Worm (Caenorhabditis elegans) whole organism, mixed stage, embryonic: Measurements from ENCODE around the gene fbxa-213.
"Not testable (repeated sequence)": the region's sequence is repeated elsewhere in the genome, so short reads cannot be mapped to it uniquely, and the experiment has no call there.

Experiments
- M03D4.4 ChIP-seq: sonication (generic microtip); optimal IDR thresholded peaks from 2 replicates; lab custom pipeline; 2017; ENCODE audit warnings: mild to moderate bottlenecking, missing genetic modification characterization, missing compliant biosample characterization
- bed-3 ChIP-seq: fragments of 200-800 bp; sonication (Bioruptor generic); optimal IDR thresholded peaks from 3 replicates; lab custom pipeline; 2018; ENCODE audit warnings: mild to moderate bottlenecking, missing genetic modification characterization, moderate library complexity, missing compliant biosample characterization
- blmp-1 ChIP-seq: fragments of 150-350 bp; optimal IDR thresholded peaks from 2 replicates; lab custom pipeline; 2014; ENCODE audit warnings: missing biosample characterization, missing genetic modification characterization
- ceh-43 ChIP-seq: fragments of 200-800 bp; sonication (Bioruptor generic); optimal IDR thresholded peaks from 2 replicates; lab custom pipeline; 2018; ENCODE audit warnings: mild to moderate bottlenecking, missing genetic modification characterization, moderate library complexity, missing compliant biosample characterization
- ceh-83 ChIP-seq: fragments of 200-800 bp; sonication (Bioruptor generic); optimal IDR thresholded peaks from 2 replicates; lab custom pipeline; 2018; ENCODE audit warnings: mild to moderate bottlenecking, missing genetic modification characterization, missing compliant biosample characterization
- drap-1 ChIP-seq: fragments of 200-800 bp; sonication (Bioruptor generic); optimal IDR thresholded peaks from 3 replicates; lab custom pipeline; 2018; ENCODE audit warnings: mild to moderate bottlenecking, missing genetic modification characterization, missing compliant biosample characterization
- elt-1 ChIP-seq: sonication (generic microtip); optimal IDR thresholded peaks from 2 replicates; lab custom pipeline; 2017; ENCODE audit warnings: missing genetic modification characterization, mild to moderate bottlenecking, missing compliant biosample characterization, antibody characterized with exemption, moderate library complexity, borderline replicate concordance; ENCODE audit not compliant: insufficient read depth
- elt-3 ChIP-seq: fragments of 150-350 bp; optimal IDR thresholded peaks from 2 replicates; lab custom pipeline; 2014; ENCODE audit warnings: missing biosample characterization, missing genetic modification characterization
- flh-1 ChIP-seq: fragments of 200-800 bp; sonication (Bioruptor generic); optimal IDR thresholded peaks from 2 replicates; lab custom pipeline; 2018; ENCODE audit warnings: mild to moderate bottlenecking, missing genetic modification characterization, moderate library complexity, missing compliant biosample characterization
- ham-2 ChIP-seq: fragments of 200-800 bp; sonication (Bioruptor generic); optimal IDR thresholded peaks from 2 replicates; lab custom pipeline; 2018; ENCODE audit warnings: mild to moderate bottlenecking, missing genetic modification characterization, missing compliant biosample characterization
- hlh-1 ChIP-seq: fragments of 150-350 bp; optimal IDR thresholded peaks from 2 replicates; lab custom pipeline; 2014; ENCODE audit warnings: missing biosample characterization, missing genetic modification reagents, missing genetic modification characterization
- lin-13 ChIP-seq: fragments of 150-350 bp; optimal IDR thresholded peaks from 2 replicates; lab custom pipeline; 2014; ENCODE audit warnings: missing biosample characterization, missing genetic modification characterization
- lin-32 ChIP-seq: fragments of 200-800 bp; sonication (Bioruptor generic); optimal IDR thresholded peaks from 2 replicates; lab custom pipeline; 2018; ENCODE audit warnings: mild to moderate bottlenecking, missing genetic modification characterization, missing compliant biosample characterization
- lsy-2 ChIP-seq: fragments of 150-350 bp; optimal IDR thresholded peaks from 2 replicates; lab custom pipeline; 2014; ENCODE audit warnings: missing biosample characterization, missing genetic modification characterization
- mab-5 ChIP-seq: fragments of 150-350 bp; optimal IDR thresholded peaks from 2 replicates; lab custom pipeline; 2014; ENCODE audit warnings: missing biosample characterization, missing genetic modification characterization
- mep-1 ChIP-seq: fragments of 150-350 bp; optimal IDR thresholded peaks from 2 replicates; lab custom pipeline; 2017; ENCODE audit warnings: missing biosample characterization, missing genetic modification reagents, missing genetic modification characterization, inconsistent platforms
- mls-2 ChIP-seq: sonication (generic microtip); optimal IDR thresholded peaks from 2 replicates; lab custom pipeline; 2016; ENCODE audit warnings: mild to moderate bottlenecking, missing genetic modification characterization, moderate library complexity, missing compliant biosample characterization
- nhr-12 ChIP-seq: fragments of 150-350 bp; optimal IDR thresholded peaks from 2 replicates; lab custom pipeline; 2014; ENCODE audit warnings: missing biosample characterization, missing genetic modification characterization
- nhr-2 ChIP-seq: fragments of 150-350 bp; optimal IDR thresholded peaks from 2 replicates; lab custom pipeline; 2014; ENCODE audit warnings: missing biosample characterization, missing genetic modification characterization
- nhr-28 ChIP-seq: fragments of 150-350 bp; optimal IDR thresholded peaks from 2 replicates; lab custom pipeline; 2014; ENCODE audit warnings: missing biosample characterization, missing genetic modification characterization
- nhr-76 ChIP-seq: sonication (generic microtip); optimal IDR thresholded peaks from 2 replicates; lab custom pipeline; 2017; ENCODE audit warnings: missing biosample characterization, missing genetic modification characterization
- pha-4 ChIP-seq: fragments of 150-350 bp; optimal IDR thresholded peaks from 2 replicates; lab custom pipeline; 2018; ENCODE audit warnings: missing biosample characterization, missing genetic modification reagents, missing genetic modification characterization
- sem-2 ChIP-seq: fragments of 200-800 bp; sonication (Bioruptor generic); optimal IDR thresholded peaks from 2 replicates; lab custom pipeline; 2018; ENCODE audit warnings: mild to moderate bottlenecking, missing genetic modification characterization, missing compliant biosample characterization
- snpc-4 ChIP-seq: fragments of 150-350 bp; optimal IDR thresholded peaks from 2 replicates; lab custom pipeline; 2014; ENCODE audit warnings: missing biosample characterization, missing genetic modification characterization
- sptf-1 ChIP-seq: sonication (generic microtip); optimal IDR thresholded peaks from 2 replicates; lab custom pipeline; 2017; ENCODE audit warnings: mild to moderate bottlenecking, missing genetic modification characterization, moderate library complexity, missing compliant biosample characterization
- tbx-8 ChIP-seq: fragments of 200-800 bp; sonication (Bioruptor generic); optimal IDR thresholded peaks from 2 replicates; lab custom pipeline; 2018; ENCODE audit warnings: mild to moderate bottlenecking, missing genetic modification characterization, moderate library complexity, missing compliant biosample characterization
- unc-120 ChIP-seq: sonication (generic microtip); optimal IDR thresholded peaks from 2 replicates; lab custom pipeline; 2017; ENCODE audit warnings: missing genetic modification characterization, missing compliant biosample characterization; ENCODE audit not compliant: poor library complexity, severe bottlenecking
- unc-39 ChIP-seq: fragments of 150-350 bp; optimal IDR thresholded peaks from 2 replicates; lab custom pipeline; 2014; ENCODE audit warnings: missing biosample characterization, missing genetic modification characterization
- unc-62 ChIP-seq: fragments of 150-350 bp; optimal IDR thresholded peaks from 2 replicates; lab custom pipeline; 2014; ENCODE audit warnings: missing biosample characterization, missing genetic modification reagents, missing genetic modification characterization
- ztf-11 ChIP-seq: fragments of 150-350 bp; optimal IDR thresholded peaks from 2 replicates; lab custom pipeline; 2014; ENCODE audit warnings: missing biosample characterization, missing genetic modification characterization

Gene fbxa-213

ce11 chrV:18268744-18269143 lies at the start of gene fbxa-213:
Gene fbxa-213 (minus strand): TSS chrV:18268844.
- TF ChIP-seq ztf-11 (tag; lab: Kevin White, UChicago) = no peak
- TF ChIP-seq drap-1 (GFP tag; lab: Kevin White, UChicago) = no peak
- TF ChIP-seq mls-2 (tag; lab: Kevin White, UChicago) = no peak
- TF ChIP-seq tbx-8 (GFP tag; lab: Kevin White, UChicago) = no peak
- no peak for TF ChIP-seq unc-39 (tag; lab: Kevin White, UChicago)
- no peak for TF ChIP-seq elt-3
- TF ChIP-seq bed-3 (GFP tag; lab: Kevin White, UChicago) = no peak
- TF ChIP-seq mep-1 (tag; lab: Kevin White, UChicago) = no peak
- TF ChIP-seq lin-13 = no peak
- TF ChIP-seq nhr-12 (tag; lab: Kevin White, UChicago) = no peak
- TF ChIP-seq snpc-4 (tag; lab: Kevin White, UChicago) = no peak
- TF ChIP-seq unc-120 (tag; lab: Kevin White, UChicago) = no peak
- no peak for TF ChIP-seq flh-1
- TF ChIP-seq lin-32 (GFP tag; lab: Kevin White, UChicago) = no peak
- TF ChIP-seq unc-62 (GFP tag; lab: Kevin White, UChicago) = no peak
- TF ChIP-seq nhr-28 (tag; lab: Kevin White, UChicago) = no peak
- TF ChIP-seq nhr-76 (tag; lab: Kevin White, UChicago) = no peak

ce11 chrV:18318312-18318711 lies 49.7 kb upstream of the fbxa-213 start, which contains the start of gene fbxb-119:
Gene fbxb-119 (plus strand): TSS chrV:18318612.
- TF ChIP-seq pha-4 (no peak), snpc-4 (tag; lab: Kevin White, UChicago) (no peak), lsy-2 (no peak), sptf-1 (tag; lab: Kevin White, UChicago) (no peak), ceh-43 (GFP tag; lab: Kevin White, UChicago) (no peak), nhr-12 (tag; lab: Kevin White, UChicago) (no peak), unc-39 (tag; lab: Kevin White, UChicago) (no peak), ceh-83 (no peak), elt-1 (no peak), M03D4.4 (tag; lab: Kevin White, UChicago) (no peak), drap-1 (GFP tag; lab: Kevin White, UChicago) (no peak), mep-1 (tag; lab: Kevin White, UChicago) (no peak), nhr-28 (tag; lab: Kevin White, UChicago) (no peak), nhr-2 (no peak), blmp-1 (tag; lab: Kevin White, UChicago) (no peak)

ce11 chrV:18302414-18302813 lies 33.8 kb upstream of the fbxa-213 start, which contains the start of gene Y51A2A.6:
Gene Y51A2A.6 (plus strand): TSS chrV:18302714.
- TF ChIP-seq mab-5; ham-2 (GFP tag; lab: Kevin White, UChicago); bed-3 (GFP tag; lab: Kevin White, UChicago): not testable (repeated sequence)

- TF ChIP-seq unc-39 (tag; lab: Kevin White, UChicago) = no peak
- TF ChIP-seq unc-62 (GFP tag; lab: Kevin White, UChicago) = no peak
- TF ChIP-seq flh-1 = no peak
- TF ChIP-seq elt-3 = no peak
- no peak for TF ChIP-seq drap-1 (GFP tag; lab: Kevin White, UChicago)
- TF ChIP-seq lsy-2 = no peak
These were observed 30.7 kb upstream of the fbxa-213 start for ce11 chrV:18299313-18299712.

ce11 chrV:18298506-18298905 lies 29.9 kb upstream of the fbxa-213 start, which contains the start of gene Y51A2A.5:
Gene Y51A2A.5 (plus strand): TSS chrV:18298806.
- TF ChIP-seq nhr-12 (tag; lab: Kevin White, UChicago) (no peak), tbx-8 (GFP tag; lab: Kevin White, UChicago) (no peak), hlh-1 (tag; lab: Kevin White, UChicago) (no peak), ceh-43 (GFP tag; lab: Kevin White, UChicago) (no peak), flh-1 (no peak)
- TF ChIP-seq, all 35 proteins: peak for 0

- TF ChIP-seq nhr-28 (tag; lab: Kevin White, UChicago) (no peak), lsy-2 (no peak), mep-1 (tag; lab: Kevin White, UChicago) (no peak), elt-1 (no peak), sem-2 (no peak), hlh-1 (tag; lab: Kevin White, UChicago) (no peak), drap-1 (GFP tag; lab: Kevin White, UChicago) (no peak)
These were observed 23.7 kb upstream of the fbxa-213 start, which contains the start of gene Y51A2A.12 for ce11 chrV:18292295-18292694. Gene Y51A2A.12 (plus strand): TSS chrV:18292595.
